Worm (Caenorhabditis elegans) whole organism, young adult: ENCODE results near the gene Y17G7B.3.

Experiments used
- B0019.2 ChIP-seq: fragments of 200-800 bp; sonication (Bioruptor generic); conservative IDR thresholded peaks from 2 replicates; pipeline ENCODE4 v1.3.6; 2022; ENCODE audit warnings: missing genetic modification reagents, missing genetic modification characterization, missing compliant biosample characterization
- B0035.1 ChIP-seq: sonication (generic microtip); optimal IDR thresholded peaks from 2 replicates; lab custom pipeline; 2016; ENCODE audit warnings: missing genetic modification characterization, mild to moderate bottlenecking, missing compliant biosample characterization, missing genotype, missing genetic modification reagents
- C06A6.2 ChIP-seq: fragments of 200-800 bp; sonication (Bioruptor generic); conservative IDR thresholded peaks from 2 replicates; pipeline ENCODE4 v1.3.6; 2022; ENCODE audit warnings: missing genetic modification characterization, missing compliant biosample characterization
- F10E7.11 ChIP-seq: sonication (generic microtip); optimal IDR thresholded peaks from 2 replicates; lab custom pipeline; 2017; ENCODE audit warnings: mild to moderate bottlenecking, missing genetic modification characterization, moderate library complexity, missing compliant biosample characterization
- F22D6.2 ChIP-seq: sonication (generic microtip); optimal IDR thresholded peaks from 2 replicates; lab custom pipeline; 2016; ENCODE audit warnings: mild to moderate bottlenecking, missing genetic modification characterization, missing compliant biosample characterization
- F52B5.7 ChIP-seq: sonication (generic microtip); optimal IDR thresholded peaks from 2 replicates; lab custom pipeline; 2016; ENCODE audit warnings: mild to moderate bottlenecking, missing genetic modification characterization, missing compliant biosample characterization
- F57A8.1 ChIP-seq: fragments of 200-800 bp; sonication (Bioruptor generic); optimal IDR thresholded peaks from 2 replicates; lab custom pipeline; 2018; ENCODE audit warnings: mild to moderate bottlenecking, missing genetic modification characterization, moderate library complexity, missing compliant biosample characterization
- K12H6.12 ChIP-seq: fragments of 200-800 bp; sonication (Bioruptor generic); optimal IDR thresholded peaks from 2 replicates; lab custom pipeline; 2018; ENCODE audit warnings: mild to moderate bottlenecking, missing genetic modification characterization, missing compliant biosample characterization
- T07F8.4 ChIP-seq: sonication (generic microtip); optimal IDR thresholded peaks from 2 replicates; lab custom pipeline; 2016; ENCODE audit warnings: mild to moderate bottlenecking, missing genetic modification characterization, moderate library complexity, missing compliant biosample characterization
- ZK185.1 ChIP-seq: sonication (generic microtip); optimal IDR thresholded peaks from 2 replicates; lab custom pipeline; 2016; ENCODE audit warnings: mild to moderate bottlenecking, missing genetic modification characterization, missing compliant biosample characterization; ENCODE audit not compliant: poor library complexity, severe bottlenecking
- athp-1 ChIP-seq: sonication (generic microtip); optimal IDR thresholded peaks from 2 replicates; lab custom pipeline; 2017; ENCODE audit warnings: mild to moderate bottlenecking, missing genetic modification characterization, missing compliant biosample characterization
- chd-7 ChIP-seq: sonication (generic microtip); optimal IDR thresholded peaks from 2 replicates; lab custom pipeline; 2016; ENCODE audit warnings: mild to moderate bottlenecking, missing genetic modification characterization, moderate library complexity, missing compliant biosample characterization
- die-1 ChIP-seq: sonication (generic microtip); optimal IDR thresholded peaks from 2 replicates; lab custom pipeline; 2016; ENCODE audit warnings: missing genotype, mild to moderate bottlenecking, missing genetic modification characterization, missing compliant biosample characterization
- dox-1 ChIP-seq: fragments of 200-800 bp; sonication (Bioruptor generic); IDR thresholded peaks from 2 replicates; pipeline ENCODE4 v1.3.6; 2022; ENCODE audit warnings: missing genetic modification reagents, missing genetic modification characterization, missing compliant biosample characterization
- egl-18 ChIP-seq: fragments of 200-800 bp; sonication (Bioruptor generic); IDR thresholded peaks from 2 replicates; pipeline ENCODE4 v1.3.6; 2022; ENCODE audit warnings: missing genetic modification reagents, missing genetic modification characterization, missing compliant biosample characterization
- egl-44 ChIP-seq: fragments of 200-800 bp; sonication (Bioruptor generic); IDR thresholded peaks from 2 replicates; pipeline ENCODE4 v1.3.6; 2022; ENCODE audit warnings: missing genetic modification reagents, missing genetic modification characterization, missing compliant biosample characterization
- fkh-3 ChIP-seq: sonication (generic microtip); optimal IDR thresholded peaks from 2 replicates; lab custom pipeline; 2016; ENCODE audit warnings: mild to moderate bottlenecking, missing genetic modification characterization, missing compliant biosample characterization
- him-1 ChIP-seq: sonication (generic microtip); optimal IDR thresholded peaks from 2 replicates; lab custom pipeline; 2016; ENCODE audit warnings: missing genotype, missing genetic modification reagents, missing genetic modification characterization, missing compliant biosample characterization
- hrde-1 ChIP-seq: sonication (generic microtip); optimal IDR thresholded peaks from 2 replicates; lab custom pipeline; 2016; ENCODE audit warnings: missing genetic modification characterization, mild to moderate bottlenecking, missing compliant biosample characterization, moderate library complexity, missing genotype, missing genetic modification reagents, borderline replicate concordance
- hsf-1 ChIP-seq: fragments of 200-800 bp; sonication (Bioruptor generic); IDR thresholded peaks from 2 replicates; pipeline ENCODE4 v1.3.6; 2022; ENCODE audit warnings: missing genetic modification reagents, missing genetic modification characterization, missing compliant biosample characterization
- lin-35 ChIP-seq, 3 experiments: fragments of 150-350 bp in 2 of 3; sonication (generic microtip) in 1 of 3; optimal IDR thresholded peaks; 2 replicates each; lab custom pipeline; 2014 to 2018; ENCODE audit warnings: missing biosample characterization in 3 of 3, missing genetic modification characterization in 3 of 3, missing genetic modification reagents in 3 of 3
- lin-40 ChIP-seq: sonication (generic microtip); optimal IDR thresholded peaks from 2 replicates; lab custom pipeline; 2016; ENCODE audit warnings: missing genetic modification characterization, mild to moderate bottlenecking, missing compliant biosample characterization, missing genotype, missing genetic modification reagents
- lir-1 ChIP-seq: fragments of 200-800 bp; sonication (Bioruptor generic); conservative IDR thresholded peaks from 2 replicates; pipeline ENCODE4 v1.3.6; 2022; ENCODE audit warnings: missing genetic modification reagents, missing genetic modification characterization, missing compliant biosample characterization
- lsl-1 ChIP-seq: fragments of 200-800 bp; sonication (Bioruptor generic); optimal IDR thresholded peaks from 2 replicates; lab custom pipeline; 2018; ENCODE audit warnings: mild to moderate bottlenecking, missing genetic modification characterization, moderate library complexity, missing compliant biosample characterization
- madf-10 ChIP-seq: sonication (generic microtip); optimal IDR thresholded peaks from 2 replicates; lab custom pipeline; 2016; ENCODE audit warnings: mild to moderate bottlenecking, missing genetic modification characterization, missing compliant biosample characterization
- madf-3 ChIP-seq: fragments of 200-800 bp; sonication (Bioruptor generic); IDR thresholded peaks from 2 replicates; pipeline ENCODE4 v1.3.6; 2022; ENCODE audit warnings: missing genetic modification reagents, missing genetic modification characterization, missing compliant biosample characterization
- madf-6 ChIP-seq: fragments of 200-800 bp; sonication (Bioruptor generic); IDR thresholded peaks from 2 replicates; pipeline ENCODE4 v1.3.6; 2022; ENCODE audit warnings: missing genetic modification reagents, missing genetic modification characterization, missing compliant biosample characterization
- madf-8 ChIP-seq: fragments of 200-800 bp; sonication (Bioruptor generic); conservative IDR thresholded peaks from 2 replicates; pipeline ENCODE4 v1.3.6; 2022; ENCODE audit warnings: missing genetic modification reagents, missing genetic modification characterization, missing compliant biosample characterization
- nfya-1 ChIP-seq: sonication (generic microtip); optimal IDR thresholded peaks from 2 replicates; lab custom pipeline; 2017; ENCODE audit warnings: antibody characterized with exemption, missing compliant biosample characterization, missing genetic modification characterization, borderline replicate concordance; ENCODE audit not compliant: insufficient read depth
- nhr-120 ChIP-seq: fragments of 200-800 bp; sonication (Bioruptor generic); IDR thresholded peaks from 2 replicates; pipeline ENCODE4 v1.3.6; 2022; ENCODE audit warnings: missing genetic modification characterization, missing compliant biosample characterization
- nhr-179 ChIP-seq: sonication (generic microtip); optimal IDR thresholded peaks from 2 replicates; lab custom pipeline; 2016; ENCODE audit warnings: mild to moderate bottlenecking, missing genetic modification characterization, missing compliant biosample characterization
- pbrm-1 ChIP-seq: fragments of 200-800 bp; sonication (Bioruptor generic); IDR thresholded peaks from 2 replicates; pipeline ENCODE4 v1.3.6; 2022; ENCODE audit warnings: missing genetic modification reagents, missing genetic modification characterization, missing compliant biosample characterization
- pha-4 ChIP-seq: fragments of 150-350 bp; sonication (generic microtip); optimal IDR thresholded peaks from 2 replicates; lab custom pipeline; 2014; ENCODE audit warnings: missing biosample characterization, missing genetic modification reagents, missing genetic modification characterization
- rec-8 ChIP-seq, 2 experiments: sonication (generic microtip); optimal IDR thresholded peaks; 2 replicates each; lab custom pipeline; 2016; ENCODE audit warnings: mild to moderate bottlenecking in 2 of 2, missing genetic modification characterization in 2 of 2, missing genetic modification reagents in 2 of 2, missing genotype in 2 of 2, missing biosample characterization in 1 of 2, missing compliant biosample characterization in 1 of 2, moderate library complexity in 1 of 2
- tbp1 ChIP-seq: fragments of 200-800 bp; sonication (Bioruptor generic); optimal IDR thresholded peaks from 2 replicates; lab custom pipeline; 2018; ENCODE audit warnings: mild to moderate bottlenecking, missing genetic modification characterization, missing compliant biosample characterization
- tlf-1 ChIP-seq: fragments of 200-800 bp; sonication (Bioruptor generic); optimal IDR thresholded peaks from 2 replicates; lab custom pipeline; 2018; ENCODE audit warnings: mild to moderate bottlenecking, missing genetic modification characterization, missing compliant biosample characterization
- unc-130 ChIP-seq: sonication (generic microtip); optimal IDR thresholded peaks from 2 replicates; lab custom pipeline; 2016; ENCODE audit warnings: missing genetic modification reagents, missing genetic modification characterization, missing compliant biosample characterization
- unc-62 ChIP-seq: fragments of 150-350 bp; optimal IDR thresholded peaks from 2 replicates; lab custom pipeline; 2014; ENCODE audit warnings: missing biosample characterization, missing genetic modification reagents, missing genetic modification characterization
- xnd-1 ChIP-seq: sonication (generic microtip); optimal IDR thresholded peaks from 2 replicates; lab custom pipeline; 2016; ENCODE audit warnings: missing genotype, missing genetic modification reagents, missing genetic modification characterization, missing compliant biosample characterization
- zim-3 ChIP-seq: sonication (generic microtip); optimal IDR thresholded peaks from 2 replicates; lab custom pipeline; 2017; ENCODE audit warnings: mild to moderate bottlenecking, missing genetic modification characterization, moderate library complexity, missing compliant biosample characterization
- ztf-18 ChIP-seq: sonication (generic microtip); optimal IDR thresholded peaks from 2 replicates; lab custom pipeline; 2016; ENCODE audit warnings: missing genotype, mild to moderate bottlenecking, missing genetic modification characterization, missing compliant biosample characterization
- ztf-26 ChIP-seq: sonication (generic microtip); optimal IDR thresholded peaks from 2 replicates; lab custom pipeline; 2017; ENCODE audit warnings: missing genetic modification characterization, missing compliant biosample characterization

The Y17G7B.3 gene

ce11 chrII:11974048-11974995, 14.5 kb upstream of the Y17G7B.3 start (continued):
- TF ChIP-seq F10E7.11 (tag; lab: Kevin White, UChicago) = peak; percentile 60
- TF ChIP-seq hrde-1 (tag; lab: Kevin White, UChicago) = peak; percentile 49
- peak; percentile 32 for TF ChIP-seq K12H6.12 (tag; lab: Kevin White, UChicago)
- TF ChIP-seq B0035.1 (tag; lab: Kevin White, UChicago) = peak; percentile 33
- TF ChIP-seq pbrm-1 = no peak
- TF ChIP-seq egl-18 (GFP tag; lab: Robert Waterston, UW) = 0 out of 2 replicates have a peak, but pooled peaks have one; percentile 51
- peak; percentile 74 for TF ChIP-seq madf-8 (GFP tag; lab: Robert Waterston, UW)
- TF ChIP-seq ztf-26 (tag; lab: Kevin White, UChicago) = peak; percentile 44

ce11 chrII:11976727-11977259, 12.0 kb upstream of the Y17G7B.3 start:
- no peak for TF ChIP-seq zim-3
- TF ChIP-seq lin-35 (GFP tag; optimal IDR thresholded peaks at IDR 0.05; lab: Kevin White, UChicago) = peak in 1 of 3 experiments; percentile 4
- TF ChIP-seq nfya-1 (tag; lab: Kevin White, UChicago) = no peak
- no peak for TF ChIP-seq T07F8.4 (tag; lab: Kevin White, UChicago)

- TF ChIP-seq fkh-3 (tag; lab: Kevin White, UChicago) = no peak
- no peak for TF ChIP-seq nhr-179 (tag; lab: Kevin White, UChicago)
- TF ChIP-seq rec-8 (tag; optimal IDR thresholded peaks at IDR 0.05; lab: Kevin White, UChicago) = no peak
- TF ChIP-seq lin-40 (tag; lab: Kevin White, UChicago) = no peak
- no peak for TF ChIP-seq tbp1 (GFP tag; lab: Kevin White, UChicago)
- no peak for TF ChIP-seq madf-10
- no peak for TF ChIP-seq lir-1 (GFP tag; lab: Robert Waterston, UW)
- TF ChIP-seq dox-1 = no peak
- no peak for TF ChIP-seq die-1 (tag; lab: Kevin White, UChicago)
- TF ChIP-seq xnd-1 = peak; percentile 27
- no peak for TF ChIP-seq ZK185.1
- TF ChIP-seq B0019.2 (GFP tag; lab: Robert Waterston, UW) = no peak
- TF ChIP-seq chd-7 (tag; lab: Kevin White, UChicago) = peak; percentile 67
- no peak for TF ChIP-seq C06A6.2
- TF ChIP-seq ztf-26 (tag; lab: Kevin White, UChicago) = no peak
- TF ChIP-seq unc-62 (GFP tag; lab: Kevin White, UChicago) = no peak
- 0 out of 2 replicates have a peak, but pooled peaks have one; percentile 81 for TF ChIP-seq nhr-120
- no peak for TF ChIP-seq tlf-1 (GFP tag; lab: Kevin White, UChicago)
- TF ChIP-seq madf-6 (GFP tag; lab: Robert Waterston, UW) = peak; percentile 43
- 0 out of 2 replicates have a peak, but pooled peaks have one; percentile 68 for TF ChIP-seq madf-3 (GFP tag; lab: Robert Waterston, UW)
- no peak for TF ChIP-seq him-1 (tag; lab: Kevin White, UChicago)
- no peak for TF ChIP-seq egl-44 (GFP tag; lab: Robert Waterston, UW)
- peak; percentile 43; the same call in 1 of the 2 replicates for TF ChIP-seq hsf-1
- no peak for TF ChIP-seq F10E7.11 (tag; lab: Kevin White, UChicago)
- no peak for TF ChIP-seq ztf-18 (tag; lab: Kevin White, UChicago)
- peak; percentile 63 for TF ChIP-seq F52B5.7 (tag; lab: Kevin White, UChicago)
- no peak for TF ChIP-seq lsl-1 (GFP tag; lab: Kevin White, UChicago)
- TF ChIP-seq F22D6.2 (tag; lab: Kevin White, UChicago) = no peak
- TF ChIP-seq F57A8.1 (GFP tag; lab: Kevin White, UChicago) = no peak
- peak; percentile 35 for TF ChIP-seq unc-130 (GFP tag; lab: Kevin White, UChicago)
- no peak for TF ChIP-seq athp-1
- no peak for TF ChIP-seq pha-4 (tag; lab: Kevin White, UChicago)
These were observed 11.5 kb upstream of the Y17G7B.3 start, which contains the start of gene Y17G7B.21 for ce11 chrII:11977363-11977762. TSS of gene Y17G7B.21 (minus strand) at chrII:11977661.
